Fruit fly (Drosophila melanogaster): ENCODE results near the gene CG45067.

Gene CG45067

dm6 chr3L:3149060-3149872 lies 35.0 kb upstream of the CG45067 start (continued):
- peak; percentile 99 for TF ChIP-seq abd-A (tag; optimal IDR thresholded peaks at IDR 0.05)
- TF ChIP-seq Atf-2 (GFP tag; optimal IDR thresholded peaks at IDR 0.05), result no peak
- TF ChIP-seq CG34224 (GFP tag; IDR thresholded peaks at IDR 0.05; ENCODE audit: partially characterized antibody), result no peak; the same call in 2 of the 3 replicates
- TF ChIP-seq CG8765 (GFP tag; IDR thresholded peaks at IDR 0.05), result no peak
- TF ChIP-seq CG4282 (GFP tag; optimal IDR thresholded peaks at IDR 0.05), result no peak
- TF ChIP-seq CG7271 (tag; optimal IDR thresholded peaks at IDR 0.05), result no peak
- no peak for TF ChIP-seq CG5245 (GFP tag; optimal IDR thresholded peaks at IDR 0.05)
- no peak for TF ChIP-seq gem (tag; optimal IDR thresholded peaks at IDR 0.05)
- peak; percentile 92 for TF ChIP-seq crol (GFP tag; IDR thresholded peaks at IDR 0.05)
- TF ChIP-seq Rx (GFP tag; IDR thresholded peaks at IDR 0.05), result no peak
- TF ChIP-seq CG17361 (GFP tag; IDR thresholded peaks at IDR 0.05), result no peak
- no peak for TF ChIP-seq CG12942 (GFP tag; optimal IDR thresholded peaks at IDR 0.05)
- no peak for TF ChIP-seq CG16813 (GFP tag; IDR thresholded peaks at IDR 0.05; ENCODE audit: partially characterized antibody)
- TF ChIP-seq row (GFP tag; IDR thresholded peaks at IDR 0.05), result 0 out of 3 replicates have a peak, but pooled peaks have one; percentile 39
- no peak for TF ChIP-seq CG13123 (GFP tag; optimal IDR thresholded peaks at IDR 0.05)
- TF ChIP-seq CG2199 (GFP tag; IDR thresholded peaks at IDR 0.05), result peak; percentile 74; the same call in 2 of the 3 replicates
- peak; percentile 25 for TF ChIP-seq nom (GFP tag; optimal IDR thresholded peaks at IDR 0.05)
- TF ChIP-seq gro (GFP tag; optimal IDR thresholded peaks at IDR 0.05), result peak; percentile 44
- TF ChIP-seq Hey (tag; optimal IDR thresholded peaks at IDR 0.05), result no peak
- peak; percentile 46 for TF ChIP-seq cwo (GFP tag; optimal IDR thresholded peaks at IDR 0.05)
- TF ChIP-seq dati (GFP tag; IDR thresholded peaks at IDR 0.05), result no peak
- no peak for TF ChIP-seq CG13894 (tag; optimal IDR thresholded peaks at IDR 0.05)
- TF ChIP-seq shn (GFP tag; optimal IDR thresholded peaks at IDR 0.05), result no peak
- TF ChIP-seq CG1792 (GFP tag; optimal IDR thresholded peaks at IDR 0.05), result no peak
- no peak for TF ChIP-seq wek (GFP tag; optimal IDR thresholded peaks at IDR 0.05)
- TF ChIP-seq CG42726 (GFP tag; IDR thresholded peaks at IDR 0.05; ENCODE audit: partially characterized antibody), result peak; percentile 23; the same call in 1 of the 2 replicates
- TF ChIP-seq CG5180 (GFP tag; optimal IDR thresholded peaks at IDR 0.05), result no peak
- no peak for TF ChIP-seq CG16779 (GFP tag; IDR thresholded peaks at IDR 0.05)
- TF ChIP-seq CG11560 (tag; IDR thresholded peaks at IDR 0.05), result no peak
- TF ChIP-seq Kr (GFP tag; optimal IDR thresholded peaks at IDR 0.05), result no peak
- no peak for TF ChIP-seq CG6689 (GFP tag; IDR thresholded peaks at IDR 0.05)
- no peak for TF ChIP-seq CG12155 (GFP tag; optimal IDR thresholded peaks at IDR 0.05)
- no peak for TF ChIP-seq Chrac-16 (GFP tag; optimal IDR thresholded peaks at IDR 0.05)
- TF ChIP-seq zfh1 (GFP tag; IDR thresholded peaks at IDR 0.05), result 0 out of 3 replicates have a peak, but pooled peaks have one; percentile 32
- TF ChIP-seq lab (GFP tag; optimal IDR thresholded peaks at IDR 0.05), result no peak
- no peak for TF ChIP-seq z (GFP tag; IDR thresholded peaks at IDR 0.05)
- TF ChIP-seq Max (GFP tag; optimal IDR thresholded peaks at IDR 0.05), result no peak
- peak; percentile 18 for TF ChIP-seq CG6813 (GFP tag; optimal IDR thresholded peaks at IDR 0.05)
- no peak for TF ChIP-seq CG9215 (GFP tag; IDR thresholded peaks at IDR 0.05)
- no peak for TF ChIP-seq CG2889 (GFP tag; IDR thresholded peaks at IDR 0.05)
- no peak for TF ChIP-seq CG4854 (GFP tag; optimal IDR thresholded peaks at IDR 0.05)
- TF ChIP-seq CG10147 (GFP tag; optimal IDR thresholded peaks at IDR 0.05), result peak; percentile 19
- no peak for TF ChIP-seq CG8388 (GFP tag; optimal IDR thresholded peaks at IDR 0.05)
- no peak for TF ChIP-seq CG17328 (GFP tag; IDR thresholded peaks at IDR 0.05)
- no peak for TF ChIP-seq Ada2b (GFP tag; IDR thresholded peaks at IDR 0.05)
- no peak for TF ChIP-seq bcd (GFP tag; optimal IDR thresholded peaks at IDR 0.05)
- no peak for TF ChIP-seq CG12769 (tag; optimal IDR thresholded peaks at IDR 0.05)
- no peak for TF ChIP-seq zf30C (GFP tag; optimal IDR thresholded peaks at IDR 0.05)
- TF ChIP-seq CG10959 (GFP tag; IDR thresholded peaks at IDR 0.05), result no peak

All from whole organism, embryonic.